Fruit fly (Drosophila melanogaster): Measurements from ENCODE around the gene cindr.

DNA sequence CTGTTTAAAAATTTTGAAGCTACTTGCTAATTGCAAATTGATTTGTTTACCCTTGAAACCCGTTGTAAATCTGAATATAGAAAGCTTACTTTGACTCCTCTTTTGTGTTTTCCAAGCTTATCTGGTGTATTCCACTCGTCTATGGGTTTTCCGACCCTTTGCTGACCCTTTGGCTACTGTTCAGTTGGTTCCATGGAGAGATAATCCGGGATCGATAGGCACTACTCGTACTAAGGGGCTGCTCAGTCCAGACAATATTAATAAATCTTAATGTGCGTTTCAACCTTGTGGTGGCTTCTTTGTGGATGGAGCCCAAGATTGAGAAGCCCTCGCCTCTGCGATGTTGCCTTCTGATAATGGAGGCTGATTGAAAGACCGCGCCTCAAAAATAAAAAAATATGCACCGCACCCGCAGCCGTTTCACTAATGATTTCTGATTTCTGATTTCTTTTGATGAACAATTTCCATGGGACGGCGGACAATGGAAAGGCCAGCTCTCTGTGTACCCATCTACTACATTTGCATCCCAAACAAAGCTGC is 1.9 kb downstream of the cindr start:
- TF ChIP-seq CG11762 (GFP tag; optimal IDR thresholded peaks at IDR 0.05; ENCODE audit: insufficient read depth) (no peak), Sox102F (GFP tag; optimal IDR thresholded peaks at IDR 0.05) (no peak), CG16779 (tag; optimal IDR thresholded peaks at IDR 0.05) (no peak), Ets96B (tag; optimal IDR thresholded peaks at IDR 0.05) (no peak), CG6854 (GFP tag; optimal IDR thresholded peaks at IDR 0.05) (no peak), OdsH (GFP tag; optimal IDR thresholded peaks at IDR 0.05) (no peak), CG6808 (GFP tag; optimal IDR thresholded peaks at IDR 0.05) (no peak), esn (GFP tag; optimal IDR thresholded peaks at IDR 0.05) (no peak), Sox15 (GFP tag; optimal IDR thresholded peaks at IDR 0.05) (no peak), Eip93F (GFP tag; optimal IDR thresholded peaks at IDR 0.05) (no peak), topi (GFP tag; optimal IDR thresholded peaks at IDR 0.05) (no peak), Gug (GFP tag; IDR thresholded peaks at IDR 0.05) (no peak), CG10631 (GFP tag; optimal IDR thresholded peaks at IDR 0.05) (no peak), Smox (GFP tag; optimal IDR thresholded peaks at IDR 0.05) (no peak)
